Worm (Caenorhabditis elegans): ENCODE measurements around the gene F32E10.5.

The F32E10.5 gene

DNA sequence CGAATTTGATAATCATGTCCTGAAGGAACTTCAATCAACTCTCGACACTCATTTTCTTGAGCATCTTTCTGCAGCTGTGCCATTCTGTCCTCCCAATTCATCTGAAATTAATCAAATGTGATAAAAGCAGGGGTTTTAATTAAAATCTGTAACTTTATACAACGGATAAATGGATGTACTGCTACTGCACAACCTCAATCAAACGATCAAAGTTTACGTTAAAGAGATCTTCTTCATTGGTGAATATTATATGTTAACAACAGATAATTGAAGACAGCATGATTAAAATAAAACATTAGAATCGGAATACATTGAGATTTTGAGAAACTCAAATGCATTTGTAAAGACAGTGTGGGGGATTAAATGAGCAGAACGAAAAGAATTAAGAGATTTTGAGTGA is at the start of gene F32E10.5:
TSS of gene F32E10.5 (minus strand) at position 101 of the 400 bp plus-strand sequence.
- TF ChIP-seq ztf-11 (tag; optimal IDR thresholded peaks at IDR 0.05) = no peak
- TF ChIP-seq nhr-25 (tag; optimal IDR thresholded peaks at IDR 0.05) = no peak

ce11 chrIV:7623868-7624267 is 45.7 kb upstream of the F32E10.5 start:
- TF ChIP-seq C34F6.9 (tag; optimal IDR thresholded peaks at IDR 0.05) (peak; percentile 22), lin-13 (GFP tag; optimal IDR thresholded peaks at IDR 0.05) (no peak), crh-2 (tag; optimal IDR thresholded peaks at IDR 0.05) (peak; percentile 11), egl-27 (tag; optimal IDR thresholded peaks at IDR 0.05) (no peak), mbf-1 (tag; optimal IDR thresholded peaks at IDR 0.05) (no peak), fos-1 (tag; optimal IDR thresholded peaks at IDR 0.05) (no peak), nhr-129 (tag; optimal IDR thresholded peaks at IDR 0.05) (peak; percentile 11), R02D3.7 (tag; optimal IDR thresholded peaks at IDR 0.05) (no peak), nhr-237 (tag; optimal IDR thresholded peaks at IDR 0.05) (no peak), sem-4 (tag; optimal IDR thresholded peaks at IDR 0.05) (peak; percentile 0), F13H6.1 (tag; optimal IDR thresholded peaks at IDR 0.05) (peak; percentile 32), snpc-4 (tag; optimal IDR thresholded peaks at IDR 0.05) (no peak), aly-2 (tag; optimal IDR thresholded peaks at IDR 0.05) (peak; percentile 52), dmd-4 (tag; optimal IDR thresholded peaks at IDR 0.05) (no peak), lin-11 (tag; optimal IDR thresholded peaks at IDR 0.05) (no peak), skn-1 (tag; optimal IDR thresholded peaks at IDR 0.05) (no peak), lsy-2 (tag; optimal IDR thresholded peaks at IDR 0.05) (peak in 1 of 2 experiments; percentile 14), ceh-82 (tag; optimal IDR thresholded peaks at IDR 0.05) (peak; percentile 28)

ce11 chrIV:7623078-7623477 is 44.9 kb upstream of the F32E10.5 start:
- TF ChIP-seq crh-2 (tag; optimal IDR thresholded peaks at IDR 0.05) (no peak), aly-2 (tag; optimal IDR thresholded peaks at IDR 0.05) (no peak), lin-11 (tag; optimal IDR thresholded peaks at IDR 0.05) (no peak), lin-13 (GFP tag; optimal IDR thresholded peaks at IDR 0.05) (no peak), mbf-1 (tag; optimal IDR thresholded peaks at IDR 0.05) (no peak), unc-39 (tag; optimal IDR thresholded peaks at IDR 0.05) (no peak), ztf-11 (tag; optimal IDR thresholded peaks at IDR 0.05) (no peak)

ce11 chrIV:7620450-7620849 is 42.3 kb upstream of the F32E10.5 start:
- peak; percentile 17 for TF ChIP-seq zag-1 (tag; optimal IDR thresholded peaks at IDR 0.05)
- peak; percentile 17 for TF ChIP-seq C34F6.9 (tag; optimal IDR thresholded peaks at IDR 0.05)
- TF ChIP-seq sma-9 (GFP tag; optimal IDR thresholded peaks at IDR 0.05) = no peak
- no peak for TF ChIP-seq sma-9 (tag; optimal IDR thresholded peaks at IDR 0.05)
- no peak for TF ChIP-seq ztf-11 (tag; optimal IDR thresholded peaks at IDR 0.05)
- TF ChIP-seq nhr-11 (tag; optimal IDR thresholded peaks at IDR 0.05) = no peak
- no peak for TF ChIP-seq nhr-23 (tag; optimal IDR thresholded peaks at IDR 0.05)
- TF ChIP-seq skn-1 (tag; optimal IDR thresholded peaks at IDR 0.05) = no peak
- TF ChIP-seq nhr-6 (tag; optimal IDR thresholded peaks at IDR 0.05) = no peak
- TF ChIP-seq unc-55 (GFP tag; optimal IDR thresholded peaks at IDR 0.05) = peak; percentile 41
- peak; percentile 59 for TF ChIP-seq sem-4 (tag; optimal IDR thresholded peaks at IDR 0.05)
- TF ChIP-seq sma-3 (GFP tag; optimal IDR thresholded peaks at IDR 0.05) = no peak

DNA sequence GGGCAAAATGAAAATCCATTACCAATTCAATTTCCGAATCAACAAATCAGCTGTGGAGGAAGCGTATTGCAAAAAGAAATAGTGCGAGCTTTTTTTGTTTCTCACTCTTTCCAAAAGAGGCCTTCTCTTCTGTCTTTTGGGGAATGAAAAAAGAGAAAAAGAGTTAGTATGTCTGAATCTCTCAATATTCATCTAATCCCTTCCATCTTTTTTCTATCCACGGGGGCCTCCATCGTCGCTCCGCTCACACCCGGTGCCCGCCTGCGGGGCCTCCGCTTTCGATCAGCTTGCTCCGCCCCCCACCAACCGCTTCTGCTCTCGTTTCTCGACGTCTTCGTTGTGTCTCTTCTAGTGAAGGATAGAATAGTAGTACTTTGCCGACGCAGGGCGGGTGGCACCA is 41.1 kb upstream of the F32E10.5 start:
- TF ChIP-seq zag-1 (tag; optimal IDR thresholded peaks at IDR 0.05) (peak; percentile 57), C34F6.9 (tag; optimal IDR thresholded peaks at IDR 0.05) (peak; percentile 52), nhr-25 (tag; optimal IDR thresholded peaks at IDR 0.05) (no peak), F13H6.1 (tag; optimal IDR thresholded peaks at IDR 0.05) (peak; percentile 23), crh-2 (tag; optimal IDR thresholded peaks at IDR 0.05) (peak; percentile 6), sem-4 (tag; optimal IDR thresholded peaks at IDR 0.05) (peak; percentile 60), unc-55 (GFP tag; optimal IDR thresholded peaks at IDR 0.05) (peak; percentile 73), snpc-4 (tag; optimal IDR thresholded peaks at IDR 0.05) (no peak), Y55F3AM.14 (GFP tag; optimal IDR thresholded peaks at IDR 0.05) (peak; percentile 7), mdl-1 (tag; optimal IDR thresholded peaks at IDR 0.05) (peak in 1 of 2 experiments; percentile 44), lsy-2 (tag; optimal IDR thresholded peaks at IDR 0.05) (peak in 1 of 2 experiments; percentile 24), gmeb-1 (tag; optimal IDR thresholded peaks at IDR 0.05) (no peak)

DNA sequence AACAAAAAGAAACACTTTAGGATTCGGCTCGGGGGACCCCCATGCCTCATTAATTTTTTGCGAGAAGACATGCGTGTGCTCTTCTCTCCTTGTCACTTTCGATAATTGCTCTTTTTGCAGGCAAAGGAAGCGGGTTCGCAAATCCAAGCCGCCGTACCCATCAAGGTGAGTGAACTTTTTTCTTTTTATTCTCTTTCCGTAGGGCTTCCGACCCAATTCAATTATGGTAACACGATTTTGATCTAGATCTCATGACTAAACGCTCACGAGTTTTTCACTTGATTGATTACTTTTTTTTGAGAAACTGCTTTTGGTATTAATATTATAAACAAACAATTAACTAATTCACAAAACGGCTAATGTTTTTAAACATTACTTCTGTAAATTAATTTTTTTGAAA is 34.3 kb upstream of the F32E10.5 start:
- TF ChIP-seq C34F6.9 (tag; optimal IDR thresholded peaks at IDR 0.05) = peak; percentile 4
- no peak for TF ChIP-seq egl-27 (tag; optimal IDR thresholded peaks at IDR 0.05)
